Worm (Caenorhabditis elegans): ENCODE results near the gene K02F6.8.

The K02F6.8 gene

DNA sequence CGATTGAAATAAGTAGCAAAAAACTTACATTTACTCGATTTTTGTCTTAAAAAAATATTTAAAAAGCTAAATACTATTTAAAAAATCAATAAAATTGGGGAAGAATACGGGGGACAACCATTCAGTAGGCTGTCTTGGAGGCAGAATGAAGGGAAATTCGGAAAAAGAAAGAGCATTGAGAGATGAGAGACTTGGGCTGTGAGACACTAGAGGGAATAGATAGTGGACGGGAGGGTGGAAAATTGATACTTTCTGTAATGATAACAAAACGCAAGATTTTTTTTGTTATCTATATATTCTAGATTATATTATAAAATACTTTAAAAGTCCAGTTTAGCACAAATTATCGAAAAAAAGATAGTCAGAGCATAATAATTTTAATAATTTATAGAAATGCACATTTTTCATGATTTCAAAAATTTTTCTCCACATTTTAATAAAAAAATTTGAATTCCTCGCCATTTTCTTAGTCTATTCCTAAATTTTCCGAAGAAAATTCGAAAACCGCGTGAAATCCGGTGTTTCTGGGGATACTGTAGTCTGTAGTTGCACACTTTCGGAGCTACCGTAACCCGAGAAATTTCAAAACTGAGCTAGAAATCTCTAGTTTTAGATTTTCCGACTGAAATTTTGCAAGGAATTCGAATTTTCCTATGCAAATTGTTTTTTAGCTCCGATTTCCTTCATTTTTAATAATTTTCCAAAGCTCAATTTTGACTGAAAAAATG is 31.0 kb downstream of the K02F6.8 start:
- TF ChIP-seq gmeb-1 (tag; optimal IDR thresholded peaks at IDR 0.05) (peak; percentile 16), fos-1 (tag; optimal IDR thresholded peaks at IDR 0.05) (peak; percentile 49), nhr-129 (tag; optimal IDR thresholded peaks at IDR 0.05) (no peak)

DNA sequence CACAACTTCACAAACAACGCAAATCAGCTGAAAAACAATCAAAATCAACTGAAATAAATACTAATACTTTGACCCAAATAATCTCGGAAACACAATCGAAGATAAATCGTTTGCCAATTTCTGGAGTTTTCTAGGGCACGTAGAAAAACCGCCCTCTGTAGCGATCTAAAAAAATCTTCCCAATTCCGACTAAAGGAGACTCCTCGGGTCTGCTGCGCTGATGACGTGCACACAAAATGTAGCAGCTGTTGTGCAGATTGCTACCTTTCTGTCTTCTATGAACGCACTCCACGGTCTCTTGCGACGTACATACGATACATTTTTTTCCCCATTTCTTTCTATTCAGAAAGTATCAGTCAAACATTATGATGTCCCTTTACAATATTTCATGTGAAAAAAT is 46.5 kb downstream of the K02F6.8 start, which contains the start of gene F53G2.1:
TSS of gene F53G2.1 (plus strand) at position 301 of the 400 bp plus-strand sequence.
- no peak for TF ChIP-seq ceh-82 (tag; optimal IDR thresholded peaks at IDR 0.05)
- TF ChIP-seq unc-39 (tag; optimal IDR thresholded peaks at IDR 0.05): no peak
- no peak for TF ChIP-seq mab-5 (tag; optimal IDR thresholded peaks at IDR 0.05)
- no peak for TF ChIP-seq ztf-4 (tag; optimal IDR thresholded peaks at IDR 0.05)

DNA sequence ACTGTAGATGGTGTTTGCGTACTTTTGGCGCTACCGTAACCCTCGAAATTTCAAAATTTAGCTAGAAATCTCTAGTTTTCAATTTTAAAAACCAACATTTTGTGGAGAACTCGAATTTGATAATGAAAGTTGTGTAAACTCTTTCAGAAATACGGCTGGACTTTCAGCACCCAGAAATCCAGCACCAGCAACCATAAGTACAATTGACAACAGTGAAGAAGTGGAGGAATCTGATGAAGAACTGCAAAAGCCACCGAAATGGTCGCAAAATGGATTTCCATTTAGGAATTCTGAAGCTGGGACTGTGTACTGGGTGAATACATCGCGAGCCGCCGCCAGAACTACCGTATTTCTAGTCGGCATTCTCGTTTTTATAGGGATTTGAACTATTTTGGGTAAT is 51.3 kb downstream of the K02F6.8 start, which contains the start of gene F53G2.13:
TSS of gene F53G2.13 (plus strand) at position 301 of the 400 bp plus-strand sequence.
- TF ChIP-seq unc-55 (GFP tag; optimal IDR thresholded peaks at IDR 0.05) (no peak), fos-1 (tag; optimal IDR thresholded peaks at IDR 0.05) (no peak), alr-1 (tag; optimal IDR thresholded peaks at IDR 0.05) (no peak), nhr-237 (tag; optimal IDR thresholded peaks at IDR 0.05) (no peak), nhr-129 (tag; optimal IDR thresholded peaks at IDR 0.05) (no peak), aly-2 (tag; optimal IDR thresholded peaks at IDR 0.05) (no peak), skn-1 (tag; optimal IDR thresholded peaks at IDR 0.05) (no peak), ztf-4 (tag; optimal IDR thresholded peaks at IDR 0.05) (no peak), ceh-82 (tag; optimal IDR thresholded peaks at IDR 0.05) (no peak), mab-5 (tag; optimal IDR thresholded peaks at IDR 0.05) (no peak), ztf-11 (tag; optimal IDR thresholded peaks at IDR 0.05) (no peak), crh-2 (tag; optimal IDR thresholded peaks at IDR 0.05) (no peak), nhr-25 (tag; optimal IDR thresholded peaks at IDR 0.05) (no peak), egl-27 (tag; optimal IDR thresholded peaks at IDR 0.05) (no peak)

Data from whole organism, L2 larva.